Fruit fly (Drosophila melanogaster) whole organism: ENCODE results near the gene CG7332.

Experiments
- CG8478 ChIP-seq: fragments of >200 bp; optimal IDR thresholded peaks from 2 replicates; lab custom pipeline; 2018; ENCODE audit warnings: inconsistent platforms
- Dll ChIP-seq: fragments of >200 bp; optimal IDR thresholded peaks from 2 replicates; lab custom pipeline; 2017
- EcR ChIP-seq, 2 experiments: fragments of >200 bp; optimal IDR thresholded peaks; 2 replicates each; lab custom pipeline; 2017; ENCODE audit warnings: missing biosample characterization in 2 of 2, missing genetic modification characterization in 2 of 2, missing genetic modification reagents in 2 of 2
- pan ChIP-seq: fragments of >200 bp; optimal IDR thresholded peaks from 2 replicates; lab custom pipeline; 2017
- psq ChIP-seq: fragments of >200 bp; optimal IDR thresholded peaks from 2 replicates; lab custom pipeline; 2017
- usp ChIP-seq: fragments of >200 bp; optimal IDR thresholded peaks from 2 replicates; lab custom pipeline; 2017; ENCODE audit warnings: missing biosample characterization, missing genetic modification characterization, mixed read lengths

Gene CG7332

dm6 chrX:18897906-18898305 is 13.6 kb downstream of the CG7332 start:
- TF ChIP-seq Dll (lab: Kevin White, UChicago) (no peak), CG8478 (lab: Kevin White, UChicago) (no peak), pan (lab: Kevin White, UChicago) (no peak), EcR (GFP tag; optimal IDR thresholded peaks at IDR 0.05; lab: Kevin White, UChicago) (no peak)

dm6 chrX:18899835-18900460 is 15.6 kb downstream of the CG7332 start, which contains the start of gene CG7378:
Gene CG7378 (plus strand): TSS chrX:18900410.
- no peak for TF ChIP-seq EcR (GFP tag; optimal IDR thresholded peaks at IDR 0.05; lab: Kevin White, UChicago)
- no peak for TF ChIP-seq Dll (lab: Kevin White, UChicago)
- TF ChIP-seq pan (lab: Kevin White, UChicago): no peak
- TF ChIP-seq CG8478 (lab: Kevin White, UChicago): no peak
- no peak for TF ChIP-seq usp
- TF ChIP-seq psq (lab: Kevin White, UChicago): no peak

dm6 chrX:18900958-18901357 is 16.6 kb downstream of the CG7332 start:
- no peak for TF ChIP-seq EcR (GFP tag; optimal IDR thresholded peaks at IDR 0.05; lab: Kevin White, UChicago)
- no peak for TF ChIP-seq CG8478 (lab: Kevin White, UChicago)
- no peak for TF ChIP-seq usp
- no peak for TF ChIP-seq psq (lab: Kevin White, UChicago)
- TF ChIP-seq pan (lab: Kevin White, UChicago): no peak
- TF ChIP-seq Dll (lab: Kevin White, UChicago): no peak

- TF ChIP-seq EcR (GFP tag; optimal IDR thresholded peaks at IDR 0.05; lab: Kevin White, UChicago) (no peak), psq (lab: Kevin White, UChicago) (no peak), CG8478 (lab: Kevin White, UChicago) (no peak), usp (no peak), pan (lab: Kevin White, UChicago) (no peak), Dll (lab: Kevin White, UChicago) (no peak)
Measured at dm6 chrX:18902800-18903199, 18.5 kb downstream of the CG7332 start.

dm6 chrX:18905152-18905551 is 20.8 kb downstream of the CG7332 start:
- no peak for TF ChIP-seq CG8478 (lab: Kevin White, UChicago)
- TF ChIP-seq Dll (lab: Kevin White, UChicago): no peak
- TF ChIP-seq pan (lab: Kevin White, UChicago): no peak
- TF ChIP-seq psq (lab: Kevin White, UChicago): no peak
- no peak for TF ChIP-seq EcR (GFP tag; optimal IDR thresholded peaks at IDR 0.05; lab: Kevin White, UChicago)
- TF ChIP-seq usp: no peak

- no peak for TF ChIP-seq CG8478 (lab: Kevin White, UChicago)
- TF ChIP-seq EcR (GFP tag; optimal IDR thresholded peaks at IDR 0.05; lab: Kevin White, UChicago): no peak
- TF ChIP-seq pan (lab: Kevin White, UChicago): no peak
- no peak for TF ChIP-seq psq (lab: Kevin White, UChicago)
- TF ChIP-seq Dll (lab: Kevin White, UChicago): no peak
- no peak for TF ChIP-seq usp
Measured at dm6 chrX:18910827-18911226, 26.5 kb downstream of the CG7332 start.

dm6 chrX:18913359-18913758 is 29.0 kb downstream of the CG7332 start:
- TF ChIP-seq psq (lab: Kevin White, UChicago) (no peak), Dll (lab: Kevin White, UChicago) (no peak), usp (no peak), CG8478 (lab: Kevin White, UChicago) (no peak), pan (lab: Kevin White, UChicago) (no peak), EcR (GFP tag; optimal IDR thresholded peaks at IDR 0.05; lab: Kevin White, UChicago) (no peak)

- TF ChIP-seq EcR (GFP tag; optimal IDR thresholded peaks at IDR 0.05; lab: Kevin White, UChicago) (no peak), Dll (lab: Kevin White, UChicago) (no peak), usp (no peak), pan (lab: Kevin White, UChicago) (no peak), CG8478 (lab: Kevin White, UChicago) (no peak), psq (lab: Kevin White, UChicago) (no peak)
Measured at dm6 chrX:18913764-18914163, 29.5 kb downstream of the CG7332 start.

dm6 chrX:18914177-18914576 is 29.9 kb downstream of the CG7332 start:
- TF ChIP-seq psq (lab: Kevin White, UChicago) (no peak), EcR (GFP tag; optimal IDR thresholded peaks at IDR 0.05; lab: Kevin White, UChicago) (no peak), pan (lab: Kevin White, UChicago) (no peak), Dll (lab: Kevin White, UChicago) (no peak), CG8478 (lab: Kevin White, UChicago) (no peak), usp (no peak)

dm6 chrX:18917585-18917984 is 33.3 kb downstream of the CG7332 start:
- TF ChIP-seq pan (lab: Kevin White, UChicago): peak; percentile 6
- no peak for TF ChIP-seq EcR (GFP tag; optimal IDR thresholded peaks at IDR 0.05; lab: Kevin White, UChicago)

- TF ChIP-seq usp (no peak), EcR (GFP tag; optimal IDR thresholded peaks at IDR 0.05; lab: Kevin White, UChicago) (no peak), pan (lab: Kevin White, UChicago) (no peak), CG8478 (lab: Kevin White, UChicago) (no peak), Dll (lab: Kevin White, UChicago) (no peak), psq (lab: Kevin White, UChicago) (no peak)
Measured at dm6 chrX:18919422-18920029, 35.2 kb downstream of the CG7332 start.
